Worm (Caenorhabditis elegans) whole organism, young adult: Measurements from ENCODE around the gene msp-58.
"Not testable (repeated sequence)": the region's sequence is repeated elsewhere in the genome, so short reads cannot be mapped to it uniquely, and the experiment has no call there.

Source experiments
- B0261.1 ChIP-seq: sonication (generic microtip); optimal IDR thresholded peaks from 2 replicates; lab custom pipeline; 2016; ENCODE audit warnings: mild to moderate bottlenecking, missing genetic modification characterization, moderate library complexity, missing compliant biosample characterization
- C06A6.2 ChIP-seq: fragments of 200-800 bp; sonication (Bioruptor generic); conservative IDR thresholded peaks from 2 replicates; pipeline ENCODE4 v1.3.6; 2022; ENCODE audit warnings: missing genetic modification characterization, missing compliant biosample characterization
- D2030.7 ChIP-seq: fragments of 200-800 bp; sonication (Bioruptor generic); IDR thresholded peaks from 2 replicates; pipeline ENCODE4 v1.3.6; 2022; ENCODE audit warnings: missing genetic modification reagents, missing genetic modification characterization, missing compliant biosample characterization
- F23B12.7 ChIP-seq: sonication (generic microtip); optimal IDR thresholded peaks from 2 replicates; lab custom pipeline; 2017; ENCODE audit warnings: missing genetic modification characterization, mild to moderate bottlenecking, missing compliant biosample characterization, antibody characterized with exemption, moderate library complexity; ENCODE audit not compliant: insufficient read depth
- F49E8.2 ChIP-seq: sonication (generic microtip); optimal IDR thresholded peaks from 3 replicates; lab custom pipeline; 2017; ENCODE audit warnings: missing genetic modification characterization, mild to moderate bottlenecking, missing compliant biosample characterization, antibody characterized with exemption, moderate library complexity; ENCODE audit not compliant: insufficient read depth
- F52B5.7 ChIP-seq: sonication (generic microtip); optimal IDR thresholded peaks from 2 replicates; lab custom pipeline; 2016; ENCODE audit warnings: mild to moderate bottlenecking, missing genetic modification characterization, missing compliant biosample characterization
- Y53F4B.3 ChIP-seq: fragments of 200-800 bp; sonication (Bioruptor generic); IDR thresholded peaks from 2 replicates; pipeline ENCODE4 v1.3.6; 2022; ENCODE audit warnings: missing genetic modification reagents, missing genetic modification characterization, missing compliant biosample characterization
- Y53G8AR.9 ChIP-seq: fragments of 200-800 bp; sonication (Bioruptor generic); conservative IDR thresholded peaks from 2 replicates; pipeline ENCODE4 v1.3.6; 2022; ENCODE audit warnings: missing genetic modification reagents, missing genetic modification characterization, missing compliant biosample characterization
- Y79H2A.3 ChIP-seq: fragments of 200-800 bp; sonication (Bioruptor generic); conservative IDR thresholded peaks from 2 replicates; pipeline ENCODE4 v1.3.6; 2022; ENCODE audit warnings: missing genetic modification reagents, missing genetic modification characterization, missing compliant biosample characterization
- Y95B8A.8 ChIP-seq: fragments of 200-800 bp; sonication (Bioruptor generic); IDR thresholded peaks from 2 replicates; pipeline ENCODE4 v1.3.6; 2022; ENCODE audit warnings: missing genetic modification reagents, missing genetic modification characterization, missing compliant biosample characterization
- ZK185.1 ChIP-seq: sonication (generic microtip); optimal IDR thresholded peaks from 2 replicates; lab custom pipeline; 2016; ENCODE audit warnings: mild to moderate bottlenecking, missing genetic modification characterization, missing compliant biosample characterization; ENCODE audit not compliant: poor library complexity, severe bottlenecking
- ama-1 ChIP-seq, 3 experiments: fragments of 150-350 bp in 1 of 3; sonication (generic microtip) in 2 of 3; optimal IDR thresholded peaks; 2 replicates each; lab custom pipeline; 2014 to 2018; ENCODE audit warnings: missing biosample characterization in 2 of 3, missing genetic modification characterization in 2 of 3, missing genetic modification reagents in 2 of 3
- bed-2 ChIP-seq: fragments of 200-800 bp; sonication (Bioruptor generic); IDR thresholded peaks from 2 replicates; pipeline ENCODE4 v1.3.6; 2022; ENCODE audit warnings: missing genetic modification reagents, missing genetic modification characterization, missing compliant biosample characterization
- ets-4 ChIP-seq: fragments of 200-800 bp; sonication (Bioruptor generic); optimal IDR thresholded peaks from 2 replicates; lab custom pipeline; 2018; ENCODE audit warnings: mild to moderate bottlenecking, missing genetic modification characterization, missing compliant biosample characterization
- him-1 ChIP-seq: sonication (generic microtip); optimal IDR thresholded peaks from 2 replicates; lab custom pipeline; 2016; ENCODE audit warnings: missing genotype, missing genetic modification reagents, missing genetic modification characterization, missing compliant biosample characterization
- hlh-12 ChIP-seq: sonication (generic microtip); optimal IDR thresholded peaks from 2 replicates; lab custom pipeline; 2016; ENCODE audit warnings: missing genetic modification characterization, missing compliant biosample characterization
- madf-6 ChIP-seq: fragments of 200-800 bp; sonication (Bioruptor generic); IDR thresholded peaks from 2 replicates; pipeline ENCODE4 v1.3.6; 2022; ENCODE audit warnings: missing genetic modification reagents, missing genetic modification characterization, missing compliant biosample characterization
- madf-8 ChIP-seq: fragments of 200-800 bp; sonication (Bioruptor generic); conservative IDR thresholded peaks from 2 replicates; pipeline ENCODE4 v1.3.6; 2022; ENCODE audit warnings: missing genetic modification reagents, missing genetic modification characterization, missing compliant biosample characterization
- nfya-1 ChIP-seq: sonication (generic microtip); optimal IDR thresholded peaks from 2 replicates; lab custom pipeline; 2017; ENCODE audit warnings: antibody characterized with exemption, missing compliant biosample characterization, missing genetic modification characterization, borderline replicate concordance; ENCODE audit not compliant: insufficient read depth
- nhr-120 ChIP-seq: fragments of 200-800 bp; sonication (Bioruptor generic); IDR thresholded peaks from 2 replicates; pipeline ENCODE4 v1.3.6; 2022; ENCODE audit warnings: missing genetic modification characterization, missing compliant biosample characterization
- nhr-80 ChIP-seq: sonication (generic microtip); optimal IDR thresholded peaks from 2 replicates; lab custom pipeline; 2016; ENCODE audit warnings: missing genetic modification characterization, missing compliant biosample characterization
- nhr-90 ChIP-seq: sonication (generic microtip); optimal IDR thresholded peaks from 2 replicates; lab custom pipeline; 2016; ENCODE audit warnings: missing genotype, mild to moderate bottlenecking, missing genetic modification characterization, missing compliant biosample characterization
- rpc-1 ChIP-seq, 2 experiments: fragments of 150-350 bp in 1 of 2; sonication (generic microtip) in 1 of 2; optimal IDR thresholded peaks; 2 replicates each; lab custom pipeline; 2014 to 2018; ENCODE audit warnings: missing biosample characterization in 1 of 2, missing genetic modification characterization in 1 of 2, missing genetic modification reagents in 1 of 2, missing genotype in 1 of 2
- snpc-1.1 ChIP-seq: sonication (generic microtip); optimal IDR thresholded peaks from 2 replicates; lab custom pipeline; 2017; ENCODE audit warnings: missing genetic modification characterization, mild to moderate bottlenecking, missing compliant biosample characterization, antibody characterized with exemption, moderate library complexity, missing genotype, missing genetic modification reagents; ENCODE audit not compliant: insufficient read depth
- snpc-4 ChIP-seq, 5 experiments: fragments of 150-350 bp in 1 of 5; sonication (generic microtip) in 4 of 5; optimal IDR thresholded peaks; 2 replicates each; lab custom pipeline; 2014 to 2018; ENCODE audit warnings: missing genetic modification characterization in 5 of 5, missing biosample characterization in 3 of 5, antibody characterized with exemption in 2 of 5, mild to moderate bottlenecking in 2 of 5, missing compliant biosample characterization in 2 of 5, missing genotype in 2 of 5, moderate library complexity in 2 of 5, missing genetic modification reagents in 1 of 5
- tbp1 ChIP-seq: fragments of 200-800 bp; sonication (Bioruptor generic); optimal IDR thresholded peaks from 2 replicates; lab custom pipeline; 2018; ENCODE audit warnings: mild to moderate bottlenecking, missing genetic modification characterization, missing compliant biosample characterization
- tbx-9 ChIP-seq: sonication (generic microtip); optimal IDR thresholded peaks from 2 replicates; lab custom pipeline; 2016; ENCODE audit warnings: borderline replicate concordance, missing genetic modification characterization, inconsistent platforms, missing compliant biosample characterization
- zfh-2 ChIP-seq: fragments of 200-800 bp; sonication (Bioruptor generic); conservative IDR thresholded peaks from 2 replicates; pipeline ENCODE4 v1.3.6; 2022; ENCODE audit warnings: missing genetic modification reagents, missing genetic modification characterization, missing compliant biosample characterization
- ztf-18 ChIP-seq: sonication (generic microtip); optimal IDR thresholded peaks from 2 replicates; lab custom pipeline; 2016; ENCODE audit warnings: missing genotype, mild to moderate bottlenecking, missing genetic modification characterization, missing compliant biosample characterization

The msp-58 gene

DNA sequence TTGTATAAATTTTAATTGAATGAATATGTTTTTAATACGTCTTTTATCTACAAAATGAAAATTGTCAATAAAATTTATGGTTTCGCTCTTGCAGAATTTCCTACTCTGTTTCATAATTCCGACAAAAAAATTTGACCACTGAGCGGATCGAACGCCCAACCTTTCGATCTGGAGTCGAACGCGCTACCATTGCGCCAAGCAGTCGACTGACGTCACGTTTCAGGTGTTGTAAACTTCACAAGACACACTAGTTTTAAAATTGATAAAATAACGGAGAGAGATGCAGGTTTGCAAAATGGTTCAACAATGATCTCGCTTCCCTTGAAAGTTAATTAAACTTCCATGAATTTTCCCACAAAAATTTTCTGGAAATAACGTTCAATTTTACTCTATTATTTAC lies 35.8 kb downstream of the msp-58 start (continued):
- peak; percentile 83 for TF ChIP-seq snpc-4 (GFP tag; optimal IDR thresholded peaks at IDR 0.05; lab: Kevin White, UChicago)
- peak; percentile 71 to 93 (median 90) for TF ChIP-seq snpc-4 (tag; optimal IDR thresholded peaks at IDR 0.05; lab: Kevin White, UChicago)
- TF ChIP-seq nhr-90 (tag; lab: Kevin White, UChicago) = peak; percentile 4
- no peak for TF ChIP-seq zfh-2 (GFP tag; lab: Robert Waterston, UW)
- TF ChIP-seq snpc-1.1 (tag; lab: Kevin White, UChicago) = peak; percentile 87
- TF ChIP-seq F52B5.7 (tag; lab: Kevin White, UChicago) = no peak
- no peak for TF ChIP-seq ets-4 (GFP tag; lab: Kevin White, UChicago)
- TF ChIP-seq ama-1 (optimal IDR thresholded peaks at IDR 0.05; lab: Kevin White, UChicago) = no peak
- TF ChIP-seq ama-1 (GFP tag; optimal IDR thresholded peaks at IDR 0.05; lab: Kevin White, UChicago) = no peak
- TF ChIP-seq him-1 (tag; lab: Kevin White, UChicago) = peak; percentile 42
- TF ChIP-seq B0261.1 = peak; percentile 68
- peak; percentile 30 for TF ChIP-seq ztf-18
- TF ChIP-seq, all 124 proteins: peak for 19

DNA sequence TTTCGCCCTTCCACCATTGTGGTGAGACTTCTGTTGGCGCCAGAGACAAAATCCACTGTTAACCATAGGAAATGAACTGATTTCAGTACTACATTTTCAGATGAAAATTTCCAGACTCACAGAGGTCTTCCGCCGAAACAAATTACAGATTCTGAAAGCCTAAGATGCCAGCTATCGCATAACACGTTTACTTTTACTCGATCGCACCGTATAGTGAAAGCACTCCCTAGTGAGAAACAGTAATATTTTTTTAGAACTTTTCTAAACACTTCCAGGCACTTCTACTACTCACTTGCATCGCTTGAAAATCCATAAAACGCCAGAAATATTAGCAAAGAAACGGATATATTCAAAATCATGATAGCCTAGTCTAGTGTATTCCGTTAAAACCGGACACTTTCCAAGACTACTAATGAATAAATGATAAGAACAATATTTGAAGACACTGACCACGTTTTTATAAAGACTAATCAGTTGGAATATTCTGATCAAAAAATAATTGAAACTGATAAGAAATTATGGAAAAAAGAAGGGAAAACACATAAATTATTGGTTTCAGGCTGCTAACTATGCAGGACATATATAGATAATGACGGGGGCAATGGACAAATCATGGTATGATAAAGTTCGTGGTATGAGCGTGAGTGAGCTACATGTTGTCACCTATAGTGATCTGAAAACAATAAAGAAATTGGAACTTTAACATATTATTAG lies 42.2 kb downstream of the msp-58 start, which contains the start of gene gba-4:
TSS of gene gba-4 (minus strand) at position 418 of the 714 bp plus-strand sequence.
- TF ChIP-seq B0261.1 (peak; percentile 51), rpc-1 (tag; optimal IDR thresholded peaks at IDR 0.05; lab: Kevin White, UChicago) (peak; percentile 42), snpc-4 (tag; optimal IDR thresholded peaks at IDR 0.05; lab: Kevin White, UChicago) (peak in 1 of 4 experiments; percentile 35), tbp1 (GFP tag; lab: Kevin White, UChicago) (peak; percentile 75), nhr-80 (tag; lab: Kevin White, UChicago) (peak; percentile 72)
- TF ChIP-seq rpc-1 (optimal IDR thresholded peaks at IDR 0.05; lab: Kevin White, UChicago); snpc-4 (GFP tag; optimal IDR thresholded peaks at IDR 0.05; lab: Kevin White, UChicago): not testable (repeated sequence)

DNA sequence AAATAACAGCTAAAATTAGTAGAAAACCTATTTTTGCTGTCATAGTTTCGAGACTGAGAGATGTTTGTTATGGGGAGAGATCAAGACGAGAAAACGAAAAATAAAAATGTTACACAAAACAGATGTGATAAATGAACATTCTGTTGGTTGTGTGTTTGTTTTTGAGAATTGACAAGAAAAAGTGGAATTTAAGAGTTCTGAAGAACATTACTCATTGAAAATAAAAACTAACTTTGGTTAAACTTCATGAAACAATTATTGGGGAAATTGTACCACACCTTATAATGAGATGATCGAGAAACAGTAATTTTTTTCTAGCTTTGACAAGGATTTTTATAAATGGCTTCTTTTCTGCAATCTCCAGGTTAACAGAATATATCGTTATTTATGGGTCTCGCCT lies 45.0 kb downstream of the msp-58 start, which contains the start of gene Y4C6B.7:
TSS of gene Y4C6B.7 (minus strand) at position 101 of the 400 bp plus-strand sequence.
- TF ChIP-seq bed-2 (GFP tag; lab: Robert Waterston, UW) (no peak), F23B12.7 (tag; lab: Kevin White, UChicago) (no peak), C06A6.2 (GFP tag; lab: Robert Waterston, UW) (no peak), nhr-90 (tag; lab: Kevin White, UChicago) (no peak), madf-8 (GFP tag; lab: Robert Waterston, UW) (no peak), nhr-120 (GFP tag; lab: Robert Waterston, UW) (no peak), ztf-18 (no peak), tbx-9 (tag; lab: Kevin White, UChicago) (no peak), D2030.7 (GFP tag; lab: Robert Waterston, UW) (no peak), Y53F4B.3 (GFP tag; lab: Robert Waterston, UW) (no peak), zfh-2 (GFP tag; lab: Robert Waterston, UW) (no peak), Y53G8AR.9 (GFP tag; lab: Robert Waterston, UW) (no peak), nfya-1 (tag; lab: Kevin White, UChicago) (no peak), Y95B8A.8 (GFP tag; lab: Robert Waterston, UW) (no peak), Y79H2A.3 (GFP tag; lab: Robert Waterston, UW) (no peak), ZK185.1 (tag; lab: Kevin White, UChicago) (no peak), hlh-12 (tag; lab: Kevin White, UChicago) (no peak), madf-6 (no peak), F49E8.2 (tag; lab: Kevin White, UChicago) (no peak)
